Worm (Caenorhabditis elegans) whole organism, early embryonic: ENCODE measurements around the gene fbxb-76.

Experiments used
- B0310.2 ChIP-seq: sonication (generic microtip); optimal IDR thresholded peaks from 2 replicates; lab custom pipeline; 2016; ENCODE audit warnings: mild to moderate bottlenecking, missing genetic modification characterization, missing compliant biosample characterization
- F13C5.2 ChIP-seq: sonication (generic microtip); optimal IDR thresholded peaks from 2 replicates; lab custom pipeline; 2017; ENCODE audit warnings: mild to moderate bottlenecking, missing genetic modification characterization, inconsistent platforms, missing compliant biosample characterization
- aly-1 ChIP-seq: sonication (generic microtip); optimal IDR thresholded peaks from 2 replicates; lab custom pipeline; 2016; ENCODE audit warnings: missing genetic modification characterization, missing compliant biosample characterization
- ama-1 ChIP-seq: fragments of 150-350 bp; optimal IDR thresholded peaks from 2 replicates; lab custom pipeline; 2014
- ceh-13 ChIP-seq: fragments of 200-800 bp; sonication (Bioruptor generic); optimal IDR thresholded peaks from 2 replicates; lab custom pipeline; 2018; ENCODE audit warnings: mild to moderate bottlenecking, missing genetic modification characterization, missing compliant biosample characterization
- ceh-36 ChIP-seq: sonication (generic microtip); optimal IDR thresholded peaks from 2 replicates; lab custom pipeline; 2016; ENCODE audit warnings: missing genetic modification characterization, inconsistent platforms, missing compliant biosample characterization
- ets-7 ChIP-seq: sonication (generic microtip); optimal IDR thresholded peaks from 2 replicates; lab custom pipeline; 2016; ENCODE audit warnings: missing genotype, missing genetic modification characterization, missing compliant biosample characterization
- flt-1 ChIP-seq: fragments of 200-800 bp; sonication (Bioruptor generic); IDR thresholded peaks from 2 replicates; pipeline ENCODE4 v1.3.6; 2022; ENCODE audit warnings: missing genetic modification characterization, missing compliant biosample characterization
- hmbx-1 ChIP-seq: sonication (generic microtip); optimal IDR thresholded peaks from 2 replicates; lab custom pipeline; 2016; ENCODE audit warnings: mild to moderate bottlenecking, missing genetic modification characterization, missing compliant biosample characterization
- hmg-4 ChIP-seq: fragments of 200-800 bp; sonication (Bioruptor generic); optimal IDR thresholded peaks from 2 replicates; lab custom pipeline; 2018; ENCODE audit warnings: mild to moderate bottlenecking, missing genetic modification characterization, missing compliant biosample characterization
- hnd-1 ChIP-seq: sonication (generic microtip); optimal IDR thresholded peaks from 2 replicates; lab custom pipeline; 2016; ENCODE audit warnings: missing genetic modification characterization, missing compliant biosample characterization
- pes-1 ChIP-seq: fragments of 200-800 bp; sonication (Bioruptor generic); IDR thresholded peaks from 2 replicates; pipeline ENCODE4 v1.3.6; 2022; ENCODE audit warnings: missing genetic modification reagents, missing genetic modification characterization, missing compliant biosample characterization
- scrt-1 ChIP-seq: fragments of 200-800 bp; sonication (Bioruptor generic); IDR thresholded peaks from 2 replicates; pipeline ENCODE4 v1.3.6; 2022; ENCODE audit warnings: missing genetic modification characterization, missing compliant biosample characterization
- sea-1 ChIP-seq: fragments of 200-800 bp; sonication (Bioruptor generic); conservative IDR thresholded peaks from 2 replicates; pipeline ENCODE4 v1.3.6; 2022; ENCODE audit warnings: missing genetic modification characterization, missing compliant biosample characterization
- tbx-11 ChIP-seq: fragments of 200-800 bp; sonication (Bioruptor generic); IDR thresholded peaks from 2 replicates; pipeline ENCODE4 v1.3.6; 2022; ENCODE audit warnings: missing genetic modification characterization, missing compliant biosample characterization
- tbx-37 ChIP-seq: fragments of 200-800 bp; sonication (Bioruptor generic); conservative IDR thresholded peaks from 2 replicates; pipeline ENCODE4 v1.3.6; 2022; ENCODE audit warnings: missing genetic modification reagents, missing genetic modification characterization, missing compliant biosample characterization
- tra-4 ChIP-seq: sonication (generic microtip); optimal IDR thresholded peaks from 2 replicates; lab custom pipeline; 2017; ENCODE audit warnings: missing genetic modification characterization, missing compliant biosample characterization

The fbxb-76 gene

DNA sequence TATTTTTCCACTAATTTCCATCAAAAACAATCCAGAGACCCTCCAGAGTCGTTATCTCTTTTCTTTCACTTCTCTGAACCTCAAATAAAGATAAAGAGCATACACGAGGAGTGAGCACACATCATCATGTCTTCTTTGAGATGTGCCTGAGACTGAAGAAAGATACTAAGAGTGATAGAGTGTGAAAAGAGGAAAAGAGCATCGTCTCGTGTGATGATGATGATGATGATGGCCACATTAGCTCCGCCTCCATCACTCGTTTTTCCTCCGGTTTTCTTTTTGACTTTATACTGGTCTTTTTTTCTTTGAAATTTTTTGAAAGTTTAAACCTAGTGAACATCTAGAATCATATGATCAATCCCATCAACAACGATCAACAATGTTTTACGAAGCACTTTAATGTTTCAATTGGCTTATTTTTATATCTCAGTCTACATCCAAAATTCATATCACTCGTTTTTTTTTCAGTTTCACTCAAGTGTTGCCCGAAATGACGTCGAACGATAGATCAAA is 25.2 kb downstream of the fbxb-76 start, which contains the start of gene T01G1.2:
T01G1.2 (plus strand) TSS at position 463 of the 513 bp plus-strand sequence.
- no peak for TF ChIP-seq hnd-1 (tag; lab: Kevin White, UChicago)
- no peak for TF ChIP-seq sea-1 (GFP tag; lab: Robert Waterston, UW)
- TF ChIP-seq B0310.2 (tag; lab: Kevin White, UChicago): no peak
- no peak for TF ChIP-seq flt-1
- TF ChIP-seq scrt-1 (GFP tag; lab: Robert Waterston, UW): no peak
- TF ChIP-seq aly-1: no peak
- TF ChIP-seq tra-4: no peak
- no peak for TF ChIP-seq tbx-11 (GFP tag; lab: Robert Waterston, UW)
- no peak for TF ChIP-seq ama-1 (lab: Kevin White, UChicago)
- TF ChIP-seq tbx-37: no peak
- no peak for TF ChIP-seq ets-7 (tag; lab: Kevin White, UChicago)
- TF ChIP-seq hmg-4 (GFP tag; lab: Kevin White, UChicago): no peak
- TF ChIP-seq pes-1: no peak
- no peak for TF ChIP-seq hmbx-1 (tag; lab: Kevin White, UChicago)

ce11 chrIV:11352768-11353167 is 26.4 kb downstream of the fbxb-76 start:
- TF ChIP-seq sea-1 (GFP tag; lab: Robert Waterston, UW) (no peak), F13C5.2 (no peak), ceh-13 (GFP tag; lab: Kevin White, UChicago) (no peak), ama-1 (lab: Kevin White, UChicago) (no peak), aly-1 (no peak), ceh-36 (tag; lab: Kevin White, UChicago) (no peak), ets-7 (tag; lab: Kevin White, UChicago) (no peak), hnd-1 (tag; lab: Kevin White, UChicago) (no peak), B0310.2 (tag; lab: Kevin White, UChicago) (no peak), tbx-37 (no peak), pes-1 (no peak), hmbx-1 (tag; lab: Kevin White, UChicago) (no peak), scrt-1 (GFP tag; lab: Robert Waterston, UW) (no peak), tbx-11 (GFP tag; lab: Robert Waterston, UW) (no peak), flt-1 (no peak), tra-4 (no peak), hmg-4 (GFP tag; lab: Kevin White, UChicago) (no peak)

ce11 chrIV:11351563-11351962 is 27.6 kb downstream of the fbxb-76 start:
- no peak for TF ChIP-seq sea-1 (GFP tag; lab: Robert Waterston, UW)
- TF ChIP-seq tra-4: no peak
- TF ChIP-seq ama-1 (lab: Kevin White, UChicago): no peak
- no peak for TF ChIP-seq hnd-1 (tag; lab: Kevin White, UChicago)
- TF ChIP-seq pes-1: no peak
- TF ChIP-seq scrt-1 (GFP tag; lab: Robert Waterston, UW): no peak
- no peak for TF ChIP-seq ceh-36 (tag; lab: Kevin White, UChicago)
- no peak for TF ChIP-seq tbx-11 (GFP tag; lab: Robert Waterston, UW)

ce11 chrIV:11350809-11351208 is 28.3 kb downstream of the fbxb-76 start:
- no peak for TF ChIP-seq tbx-37
- TF ChIP-seq flt-1: no peak
- no peak for TF ChIP-seq B0310.2 (tag; lab: Kevin White, UChicago)

- no peak for TF ChIP-seq B0310.2 (tag; lab: Kevin White, UChicago)
- no peak for TF ChIP-seq F13C5.2
- no peak for TF ChIP-seq ets-7 (tag; lab: Kevin White, UChicago)
- no peak for TF ChIP-seq tbx-11 (GFP tag; lab: Robert Waterston, UW)
- TF ChIP-seq hmbx-1 (tag; lab: Kevin White, UChicago): no peak
- no peak for TF ChIP-seq pes-1
Measured at ce11 chrIV:11349747-11350146, 29.4 kb downstream of the fbxb-76 start.

DNA sequence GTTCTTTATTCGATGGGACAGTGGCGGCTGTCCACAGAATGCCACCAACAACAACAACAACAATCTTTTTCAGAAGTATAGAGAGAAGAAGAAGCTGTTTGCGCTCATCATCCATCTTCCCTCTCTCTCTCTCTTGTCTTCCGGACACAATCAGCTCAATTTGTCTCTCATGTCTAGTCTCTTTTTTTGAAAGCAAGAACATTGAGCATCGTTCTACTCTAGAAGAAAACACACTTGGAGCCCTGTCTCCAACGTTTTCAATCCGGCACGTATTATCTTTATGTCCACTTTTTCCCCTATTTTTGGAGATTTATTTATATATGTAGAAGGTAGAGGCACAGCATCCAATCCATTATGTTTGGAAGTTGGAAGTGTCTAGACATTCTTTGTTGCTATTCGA is 30.3 kb downstream of the fbxb-76 start:
- TF ChIP-seq tbx-11 (GFP tag; lab: Robert Waterston, UW) (no peak), tbx-37 (no peak)

DNA sequence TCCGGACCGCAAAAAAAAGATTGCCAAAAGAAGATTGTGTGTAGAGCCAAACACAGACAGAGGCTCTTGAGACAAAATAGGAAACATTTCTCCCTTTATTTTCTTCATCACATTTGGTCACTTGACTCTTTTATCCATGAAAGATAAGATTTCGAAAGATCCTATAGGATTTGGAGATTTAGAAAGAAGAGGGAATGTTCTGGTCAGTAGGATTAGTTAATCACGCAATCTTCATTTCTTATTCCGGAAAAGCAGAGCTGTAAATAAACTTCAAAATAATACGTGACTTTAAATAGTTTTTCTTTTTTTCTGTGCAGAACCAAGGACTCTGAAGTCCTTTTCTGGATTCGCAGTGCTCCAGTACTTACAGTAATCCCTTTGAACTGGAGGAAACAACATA is 31.9 kb downstream of the fbxb-76 start:
- TF ChIP-seq tbx-11 (GFP tag; lab: Robert Waterston, UW) (no peak), tbx-37 (no peak), hmg-4 (GFP tag; lab: Kevin White, UChicago) (no peak), pes-1 (no peak), B0310.2 (tag; lab: Kevin White, UChicago) (no peak), hnd-1 (tag; lab: Kevin White, UChicago) (no peak), F13C5.2 (no peak), flt-1 (no peak), ets-7 (tag; lab: Kevin White, UChicago) (no peak)

- TF ChIP-seq ceh-36 (tag; lab: Kevin White, UChicago) (no peak), scrt-1 (GFP tag; lab: Robert Waterston, UW) (no peak), ets-7 (tag; lab: Kevin White, UChicago) (no peak)
Measured at ce11 chrIV:11344288-11344687, 34.9 kb downstream of the fbxb-76 start.
